Worm (Caenorhabditis elegans) whole organism, late embryonic: Measurements from ENCODE around the gene F57B1.1.

ENCODE experiments used
- C38D4.7 ChIP-seq: fragments of 200-800 bp; sonication (Bioruptor generic); optimal IDR thresholded peaks from 2 replicates; lab custom pipeline; 2018; ENCODE audit warnings: mild to moderate bottlenecking, missing genetic modification characterization, moderate library complexity, missing compliant biosample characterization
- K02D7.2 ChIP-seq: sonication (generic microtip); optimal IDR thresholded peaks from 2 replicates; lab custom pipeline; 2017; ENCODE audit warnings: mild to moderate bottlenecking, missing genetic modification characterization, missing compliant biosample characterization
- Y22D7AL.16 ChIP-seq: sonication (generic microtip); optimal IDR thresholded peaks from 2 replicates; lab custom pipeline; 2016; ENCODE audit warnings: missing genetic modification characterization, missing compliant biosample characterization
- ama-1 ChIP-seq: fragments of 150-350 bp; optimal IDR thresholded peaks from 2 replicates; lab custom pipeline; 2014
- ceh-14 ChIP-seq: sonication (generic microtip); optimal IDR thresholded peaks from 2 replicates; lab custom pipeline; 2016; ENCODE audit warnings: missing genotype, missing genetic modification characterization, missing compliant biosample characterization
- ceh-18 ChIP-seq: sonication (generic microtip); optimal IDR thresholded peaks from 2 replicates; lab custom pipeline; 2016; ENCODE audit warnings: missing genetic modification characterization, missing compliant biosample characterization
- ceh-19 ChIP-seq: fragments of 200-800 bp; sonication (Bioruptor generic); optimal IDR thresholded peaks from 2 replicates; lab custom pipeline; 2018; ENCODE audit warnings: mild to moderate bottlenecking, missing genetic modification characterization, missing compliant biosample characterization
- ceh-22 ChIP-seq: sonication (generic microtip); optimal IDR thresholded peaks from 2 replicates; lab custom pipeline; 2017; ENCODE audit warnings: missing biosample characterization, missing genetic modification characterization
- ceh-30 ChIP-seq: fragments of 150-350 bp; optimal IDR thresholded peaks from 2 replicates; lab custom pipeline; 2014; ENCODE audit warnings: missing biosample characterization, missing genetic modification characterization
- ceh-31 ChIP-seq: sonication (generic microtip); optimal IDR thresholded peaks from 2 replicates; lab custom pipeline; 2016; ENCODE audit warnings: missing genetic modification characterization, missing compliant biosample characterization
- ceh-34 ChIP-seq: sonication (generic microtip); optimal IDR thresholded peaks from 2 replicates; lab custom pipeline; 2016; ENCODE audit warnings: mild to moderate bottlenecking, missing genetic modification characterization, missing compliant biosample characterization
- ceh-9 ChIP-seq: sonication (generic microtip); optimal IDR thresholded peaks from 2 replicates; lab custom pipeline; 2016; ENCODE audit warnings: mild to moderate bottlenecking, missing genetic modification characterization, inconsistent platforms, missing compliant biosample characterization
- che-1 ChIP-seq: sonication (generic microtip); optimal IDR thresholded peaks from 2 replicates; lab custom pipeline; 2016; ENCODE audit warnings: mild to moderate bottlenecking, missing genetic modification characterization, missing compliant biosample characterization
- elt-2 ChIP-seq: sonication (generic microtip); optimal IDR thresholded peaks from 2 replicates; lab custom pipeline; 2016; ENCODE audit warnings: missing genetic modification reagents, missing genetic modification characterization, missing compliant biosample characterization
- ets-4 ChIP-seq: sonication (generic microtip); optimal IDR thresholded peaks from 2 replicates; lab custom pipeline; 2016; ENCODE audit warnings: missing genetic modification characterization, missing compliant biosample characterization
- fax-1 ChIP-seq: sonication (generic microtip); optimal IDR thresholded peaks from 2 replicates; lab custom pipeline; 2016; ENCODE audit warnings: missing genotype, missing genetic modification characterization, missing compliant biosample characterization
- gmeb-2 ChIP-seq: sonication (generic microtip); optimal IDR thresholded peaks from 2 replicates; lab custom pipeline; 2016; ENCODE audit warnings: missing genetic modification characterization, inconsistent platforms, missing compliant biosample characterization
- hlh-13 ChIP-seq: fragments of 200-800 bp; sonication (Bioruptor generic); optimal IDR thresholded peaks from 2 replicates; lab custom pipeline; 2018; ENCODE audit warnings: mild to moderate bottlenecking, missing genetic modification characterization, missing compliant biosample characterization
- hlh-15 ChIP-seq: sonication (generic microtip); optimal IDR thresholded peaks from 2 replicates; lab custom pipeline; 2016; ENCODE audit warnings: missing genetic modification characterization, missing compliant biosample characterization
- hlh-30 ChIP-seq: sonication (generic microtip); optimal IDR thresholded peaks from 2 replicates; lab custom pipeline; 2017; ENCODE audit warnings: antibody characterized with exemption, missing genetic modification characterization, missing compliant biosample characterization; ENCODE audit not compliant: insufficient read depth
- hlh-6 ChIP-seq: sonication (generic microtip); optimal IDR thresholded peaks from 2 replicates; lab custom pipeline; 2016; ENCODE audit warnings: missing genotype, missing genetic modification characterization, missing compliant biosample characterization
- lin-11 ChIP-seq: fragments of 200-800 bp; sonication (Bioruptor generic); optimal IDR thresholded peaks from 2 replicates; lab custom pipeline; 2018; ENCODE audit warnings: mild to moderate bottlenecking, missing genetic modification characterization, missing compliant biosample characterization
- madf-2 ChIP-seq: sonication (generic microtip); optimal IDR thresholded peaks from 2 replicates; lab custom pipeline; 2017; ENCODE audit warnings: missing genetic modification characterization, missing compliant biosample characterization
- pag-3 ChIP-seq: sonication (generic microtip); optimal IDR thresholded peaks from 2 replicates; lab custom pipeline; 2016; ENCODE audit warnings: missing compliant biosample characterization, missing genetic modification characterization, borderline replicate concordance
- pha-2 ChIP-seq: sonication (generic microtip); optimal IDR thresholded peaks from 2 replicates; lab custom pipeline; 2017; ENCODE audit warnings: mild to moderate bottlenecking, missing genetic modification characterization, missing compliant biosample characterization
- ref-2 ChIP-seq: sonication (generic microtip); optimal IDR thresholded peaks from 2 replicates; lab custom pipeline; 2016; ENCODE audit warnings: missing genetic modification characterization, missing compliant biosample characterization
- sdc-2 ChIP-seq: sonication (generic microtip); optimal IDR thresholded peaks from 2 replicates; lab custom pipeline; 2016; ENCODE audit warnings: missing genotype, missing genetic modification characterization, missing compliant biosample characterization
- sox-2 ChIP-seq: fragments of 200-800 bp; sonication (Bioruptor generic); IDR thresholded peaks from 2 replicates; pipeline ENCODE4 v1.3.6; 2022; ENCODE audit warnings: missing genetic modification reagents, missing genetic modification characterization, missing compliant biosample characterization
- sox-4 ChIP-seq: sonication (generic microtip); optimal IDR thresholded peaks from 2 replicates; lab custom pipeline; 2017; ENCODE audit warnings: mild to moderate bottlenecking, missing genetic modification characterization, inconsistent platforms, missing compliant biosample characterization
- tbx-7 ChIP-seq: sonication (generic microtip); optimal IDR thresholded peaks from 2 replicates; lab custom pipeline; 2016; ENCODE audit warnings: missing genotype, missing genetic modification characterization, missing compliant biosample characterization
- unc-42 ChIP-seq: sonication (generic microtip); optimal IDR thresholded peaks from 2 replicates; lab custom pipeline; 2016; ENCODE audit warnings: missing genotype, missing genetic modification characterization, missing compliant biosample characterization
- unc-55 ChIP-seq: sonication (generic microtip); optimal IDR thresholded peaks from 2 replicates; lab custom pipeline; 2017; ENCODE audit warnings: missing biosample characterization, missing genetic modification reagents, missing genetic modification characterization
- zip-5 ChIP-seq: sonication (generic microtip); optimal IDR thresholded peaks from 2 replicates; lab custom pipeline; 2016; ENCODE audit warnings: missing genetic modification characterization, missing compliant biosample characterization
- ztf-16 ChIP-seq: sonication (generic microtip); optimal IDR thresholded peaks from 2 replicates; lab custom pipeline; 2017; ENCODE audit warnings: missing genetic modification characterization, missing compliant biosample characterization

Gene F57B1.1

ce11 chrV:13176117-13176753 lies 19.2 kb downstream of the F57B1.1 start, which contains the start of gene him-17 (continued):
- peak; percentile 43 for TF ChIP-seq che-1
- no peak for TF ChIP-seq ceh-30 (tag; lab: Kevin White, UChicago)
- TF ChIP-seq sox-2 (GFP tag; lab: Robert Waterston, UW) = peak; percentile 43; the same call in 1 of the 2 replicates
- TF ChIP-seq ets-4 (tag; lab: Kevin White, UChicago) = no peak
- TF ChIP-seq gmeb-2 (tag; lab: Kevin White, UChicago) = peak; percentile 27
- TF ChIP-seq ceh-34 (tag; lab: Kevin White, UChicago) = peak; percentile 45
- TF ChIP-seq ceh-18 (tag; lab: Kevin White, UChicago) = no peak
- TF ChIP-seq ceh-31 (tag; lab: Kevin White, UChicago) = peak; percentile 69
- TF ChIP-seq sdc-2 (tag; lab: Kevin White, UChicago) = no peak
- peak; percentile 42 for TF ChIP-seq lin-11
- peak; percentile 47 for TF ChIP-seq C38D4.7 (GFP tag; lab: Kevin White, UChicago)
- TF ChIP-seq hlh-15 (tag; lab: Kevin White, UChicago) = peak; percentile 25
- TF ChIP-seq sox-4 (tag; lab: Kevin White, UChicago) = no peak
- no peak for TF ChIP-seq unc-55 (GFP tag; lab: Kevin White, UChicago)
- peak; percentile 49 for TF ChIP-seq ceh-19 (GFP tag; lab: Kevin White, UChicago)
- no peak for TF ChIP-seq K02D7.2 (tag; lab: Kevin White, UChicago)
- TF ChIP-seq zip-5 (tag; lab: Kevin White, UChicago) = no peak
- TF ChIP-seq fax-1 (tag; lab: Kevin White, UChicago) = peak; percentile 15
- TF ChIP-seq ceh-14 = peak; percentile 77
- no peak for TF ChIP-seq ceh-22 (tag; lab: Kevin White, UChicago)
- TF ChIP-seq pha-2 = peak; percentile 70
- TF ChIP-seq hlh-6 = no peak
- TF ChIP-seq ama-1 (lab: Kevin White, UChicago) = no peak
- TF ChIP-seq hlh-13 (GFP tag; lab: Kevin White, UChicago) = no peak
- TF ChIP-seq hlh-30 (tag; lab: Kevin White, UChicago) = no peak
- no peak for TF ChIP-seq ztf-16 (tag; lab: Kevin White, UChicago)
- no peak for TF ChIP-seq Y22D7AL.16 (tag; lab: Kevin White, UChicago)

ce11 chrV:13173718-13174117 lies 21.7 kb downstream of the F57B1.1 start:
- TF ChIP-seq pag-3 (tag; lab: Kevin White, UChicago) (no peak), ref-2 (tag; lab: Kevin White, UChicago) (no peak), C38D4.7 (GFP tag; lab: Kevin White, UChicago) (no peak), hlh-13 (GFP tag; lab: Kevin White, UChicago) (no peak), hlh-15 (tag; lab: Kevin White, UChicago) (no peak), elt-2 (tag; lab: Kevin White, UChicago) (peak; percentile 23)

- TF ChIP-seq K02D7.2 (tag; lab: Kevin White, UChicago) = no peak
- TF ChIP-seq ceh-31 (tag; lab: Kevin White, UChicago) = peak; percentile 0
- TF ChIP-seq ceh-14 = peak; percentile 32
- peak; percentile 74 for TF ChIP-seq unc-42 (tag; lab: Kevin White, UChicago)
- TF ChIP-seq madf-2 (tag; lab: Kevin White, UChicago) = no peak
Measured at ce11 chrV:13170497-13170896, 25.0 kb downstream of the F57B1.1 start.

ce11 chrV:13166582-13166981 lies 28.9 kb downstream of the F57B1.1 start:
- TF ChIP-seq hlh-30 (tag; lab: Kevin White, UChicago) = peak; percentile 15
- TF ChIP-seq tbx-7 (tag; lab: Kevin White, UChicago) = no peak
- peak; percentile 22 for TF ChIP-seq unc-42 (tag; lab: Kevin White, UChicago)

ce11 chrV:13165244-13165643 lies 30.2 kb downstream of the F57B1.1 start:
- TF ChIP-seq unc-42 (tag; lab: Kevin White, UChicago) (peak; percentile 94), ceh-9 (tag; lab: Kevin White, UChicago) (no peak)
